Fruit fly (Drosophila melanogaster) whole organism, embryonic: ENCODE data around the gene neb.

Experiments used
- ATbp ChIP-seq: fragments of 200-800 bp; sonication (Bioruptor generic); optimal IDR thresholded peaks from 2 replicates; lab custom pipeline; 2017; ENCODE audit warnings: missing biosample characterization, mild to moderate bottlenecking, missing genetic modification characterization, missing genetic modification reagents
- Ada2b ChIP-seq: fragments of 200-800 bp; sonication (Bioruptor generic); IDR thresholded peaks from 2 replicates; pipeline ENCODE4 v1.3.6; 2022; ENCODE audit warnings: missing biosample characterization, missing genetic modification characterization
- Atf3 ChIP-seq: fragments of 200-800 bp; sonication (Bioruptor generic); optimal IDR thresholded peaks from 3 replicates; lab custom pipeline; 2016; ENCODE audit warnings: missing biosample characterization, missing genetic modification characterization
- Bgb ChIP-seq: fragments of 200-800 bp; sonication (Bioruptor generic); IDR thresholded peaks from 2 replicates; pipeline ENCODE4 v1.3.6; 2022; ENCODE audit warnings: missing biosample characterization, missing genetic modification characterization; ENCODE audit not compliant: partially characterized antibody
- CG1233 ChIP-seq: fragments of 200-800 bp; sonication (Bioruptor generic); optimal IDR thresholded peaks from 4 replicates; lab custom pipeline; 2018; ENCODE audit warnings: missing biosample characterization, mild to moderate bottlenecking, missing genetic modification characterization
- CG14014 ChIP-seq: fragments of 200-800 bp; sonication (Bioruptor generic); IDR thresholded peaks from 2 replicates; pipeline ENCODE4 v1.3.6; 2022; ENCODE audit warnings: missing biosample characterization, missing genetic modification characterization
- CG1529 ChIP-seq: fragments of 200-800 bp; sonication (Bioruptor generic); optimal IDR thresholded peaks from 3 replicates; lab custom pipeline; 2018; ENCODE audit warnings: missing biosample characterization, missing genetic modification characterization
- CG17186 ChIP-seq: fragments of 200-800 bp; sonication (Bioruptor generic); optimal IDR thresholded peaks from 3 replicates; lab custom pipeline; 2017; ENCODE audit warnings: missing biosample characterization, missing genetic modification reagents, missing genetic modification characterization
- CG30020 ChIP-seq: fragments of 200-800 bp; optimal IDR thresholded peaks from 2 replicates; lab custom pipeline; 2019; ENCODE audit warnings: missing biosample characterization, mild to moderate bottlenecking, missing genetic modification characterization, moderate library complexity
- CG30431 ChIP-seq: fragments of 200-800 bp; sonication (Bioruptor generic); optimal IDR thresholded peaks from 2 replicates; lab custom pipeline; 2017; ENCODE audit warnings: missing biosample characterization, missing genetic modification characterization
- CG3726 ChIP-seq: fragments of 200-800 bp; sonication (Bioruptor generic); IDR thresholded peaks from 3 replicates; pipeline ENCODE4, ENCODE4 v1.3.6; 2022; ENCODE audit warnings: missing biosample characterization, missing genetic modification characterization
- CG4282 ChIP-seq: fragments of 200-800 bp; sonication (Bioruptor generic); optimal IDR thresholded peaks from 2 replicates; lab custom pipeline; 2016; ENCODE audit warnings: missing biosample characterization, missing genetic modification characterization
- CG4820 ChIP-seq: fragments of 200-800 bp; sonication (Bioruptor generic); optimal IDR thresholded peaks from 3 replicates; lab custom pipeline; 2016; ENCODE audit warnings: missing biosample characterization, missing genetic modification characterization
- CG5245 ChIP-seq: fragments of 200-800 bp; sonication (Bioruptor generic); optimal IDR thresholded peaks from 3 replicates; lab custom pipeline; 2016; ENCODE audit warnings: missing biosample characterization, missing genetic modification characterization
- CG6791 ChIP-seq: fragments of 200-800 bp; sonication (Bioruptor generic); IDR thresholded peaks from 3 replicates; pipeline ENCODE4 v1.3.6; 2022; ENCODE audit warnings: missing biosample characterization, missing genetic modification characterization; ENCODE audit not compliant: partially characterized antibody
- CrebB ChIP-seq: fragments of 200-800 bp; sonication (Bioruptor generic); optimal IDR thresholded peaks from 3 replicates; lab custom pipeline; 2018; ENCODE audit warnings: missing biosample characterization, mild to moderate bottlenecking, missing genetic modification characterization
- Dip3 ChIP-seq: fragments of 200-800 bp; sonication (Bioruptor generic); optimal IDR thresholded peaks from 3 replicates; lab custom pipeline; 2016; ENCODE audit warnings: missing biosample characterization, missing genetic modification characterization
- E2f1 ChIP-seq: fragments of 200-800 bp; sonication (Bioruptor generic); IDR thresholded peaks from 2 replicates; pipeline ENCODE4 v1.3.6; 2022; ENCODE audit warnings: missing biosample characterization, missing genetic modification characterization
- Fer2 ChIP-seq: fragments of 200-800 bp; sonication (Bioruptor generic); optimal IDR thresholded peaks from 2 replicates; lab custom pipeline; 2018; ENCODE audit warnings: missing biosample characterization, mild to moderate bottlenecking, missing genetic modification characterization, moderate library complexity
- Hey ChIP-seq: fragments of 200-800 bp; sonication (Bioruptor generic); optimal IDR thresholded peaks from 3 replicates; lab custom pipeline; 2018; ENCODE audit warnings: missing biosample characterization, mild to moderate bottlenecking, missing genetic modification characterization
- Hmx ChIP-seq: fragments of 200-800 bp; sonication (Bioruptor generic); optimal IDR thresholded peaks from 2 replicates; lab custom pipeline; 2016; ENCODE audit warnings: missing biosample characterization, missing genetic modification characterization
- Myb ChIP-seq: fragments of 200-800 bp; sonication (Bioruptor generic); optimal IDR thresholded peaks from 2 replicates; lab custom pipeline; 2016; ENCODE audit warnings: missing biosample characterization, missing genetic modification characterization
- Opbp ChIP-seq: fragments of 200-800 bp; sonication (Bioruptor generic); IDR thresholded peaks from 3 replicates; pipeline ENCODE4 v1.3.6; 2022; ENCODE audit warnings: missing biosample characterization, missing genetic modification characterization; ENCODE audit not compliant: partially characterized antibody
- Six4 ChIP-seq: fragments of 200-800 bp; sonication (Bioruptor generic); optimal IDR thresholded peaks from 2 replicates; lab custom pipeline; 2016; ENCODE audit warnings: missing biosample characterization, missing genetic modification characterization
- Sox102F ChIP-seq: fragments of 200-800 bp; sonication (Bioruptor generic); optimal IDR thresholded peaks from 2 replicates; lab custom pipeline; 2018; ENCODE audit warnings: missing biosample characterization, mild to moderate bottlenecking, missing genetic modification characterization, moderate library complexity
- TFAM ChIP-seq: fragments of 200-800 bp; sonication (Bioruptor generic); optimal IDR thresholded peaks from 2 replicates; lab custom pipeline; 2017; ENCODE audit warnings: missing biosample characterization, missing genetic modification characterization, inconsistent platforms
- Taf1 ChIP-seq: fragments of 200-800 bp; sonication (Bioruptor generic); IDR thresholded peaks from 2 replicates; pipeline ENCODE4 v1.3.6; 2022; ENCODE audit warnings: missing biosample characterization, missing genetic modification characterization
- Usf ChIP-seq: fragments of 200-800 bp; sonication (Bioruptor generic); optimal IDR thresholded peaks from 2 replicates; lab custom pipeline; 2017; ENCODE audit warnings: missing genotype, missing biosample characterization, missing genetic modification characterization
- amos ChIP-seq: fragments of 200-800 bp; sonication (Bioruptor generic); IDR thresholded peaks from 2 replicates; pipeline ENCODE4 v1.3.6; 2022; ENCODE audit warnings: missing biosample characterization, missing genetic modification characterization; ENCODE audit not compliant: partially characterized antibody
- aop ChIP-seq: fragments of 200-800 bp; sonication (Bioruptor generic); IDR thresholded peaks from 2 replicates; pipeline ENCODE4 v1.3.6; 2022; ENCODE audit warnings: missing biosample characterization, missing genetic modification characterization
- bsh ChIP-seq, 2 experiments: fragments of 200-800 bp; sonication (Bioruptor generic); optimal IDR thresholded peaks; 2 replicates each; lab custom pipeline; 2017 to 2018; ENCODE audit warnings: mild to moderate bottlenecking in 2 of 2, missing biosample characterization in 2 of 2, missing genetic modification characterization in 2 of 2, moderate library complexity in 1 of 2
- btn ChIP-seq: fragments of 200-800 bp; sonication (Bioruptor generic); optimal IDR thresholded peaks from 2 replicates; lab custom pipeline; 2016; ENCODE audit warnings: missing biosample characterization, missing genetic modification characterization
- cg ChIP-seq: fragments of 200-800 bp; sonication (Bioruptor generic); optimal IDR thresholded peaks from 3 replicates; lab custom pipeline; 2019; ENCODE audit warnings: missing biosample characterization, mild to moderate bottlenecking, missing genetic modification characterization, moderate library complexity
- dmrt99B ChIP-seq: fragments of 200-800 bp; sonication (Bioruptor generic); optimal IDR thresholded peaks from 2 replicates; lab custom pipeline; 2018; ENCODE audit warnings: missing biosample characterization, mild to moderate bottlenecking, missing genetic modification characterization, moderate library complexity
- ems ChIP-seq: fragments of 200-800 bp; sonication (Bioruptor generic); optimal IDR thresholded peaks from 3 replicates; lab custom pipeline; 2016; ENCODE audit warnings: missing biosample characterization, missing genetic modification characterization
- esg ChIP-seq: fragments of 200-800 bp; sonication (Bioruptor generic); conservative IDR thresholded peaks from 2 replicates; pipeline ENCODE4 v1.3.6; 2022; ENCODE audit warnings: missing biosample characterization, missing genetic modification characterization
- fd3F ChIP-seq: fragments of 200-800 bp; sonication (Bioruptor generic); optimal IDR thresholded peaks from 2 replicates; lab custom pipeline; 2018; ENCODE audit warnings: missing biosample characterization, mild to moderate bottlenecking, missing genetic modification characterization, moderate library complexity
- jigr1 ChIP-seq: fragments of 200-800 bp; sonication (Bioruptor generic); IDR thresholded peaks from 3 replicates; pipeline ENCODE4 v1.3.6; 2022; ENCODE audit warnings: missing biosample characterization, missing genetic modification characterization
- lab ChIP-seq: fragments of 200-800 bp; sonication (Bioruptor generic); optimal IDR thresholded peaks from 3 replicates; lab custom pipeline; 2017; ENCODE audit warnings: missing biosample characterization, missing genetic modification characterization, mild to moderate bottlenecking, moderate library complexity, missing genetic modification reagents
- onecut ChIP-seq: fragments of 200-800 bp; sonication (Bioruptor generic); IDR thresholded peaks from 2 replicates; pipeline ENCODE4 v1.3.6; 2022; ENCODE audit warnings: missing biosample characterization, missing genetic modification characterization
- pan ChIP-seq, 4 experiments: fragments of >200 bp in 3 of 4; fragments of 200-800 bp in 1 of 4; sonication (Bioruptor generic) in 1 of 4; optimal IDR thresholded peaks in 3 of 4; IDR thresholded peaks in 1 of 4; 2 replicates each; pipeline versions ENCODE4 v1.3.6 to Lab custom; 2017 to 2022; ENCODE audit warnings: missing biosample characterization in 2 of 4, missing genetic modification characterization in 2 of 4, mixed read lengths in 1 of 4
- pum ChIP-seq: fragments of 200-800 bp; sonication (Bioruptor generic); optimal IDR thresholded peaks from 2 replicates; lab custom pipeline; 2016; ENCODE audit warnings: missing biosample characterization, missing genetic modification characterization
- run ChIP-seq: fragments of 200-800 bp; sonication (Bioruptor generic); optimal IDR thresholded peaks from 3 replicates; lab custom pipeline; 2018; ENCODE audit warnings: missing biosample characterization, mild to moderate bottlenecking, missing genetic modification characterization
- ssp ChIP-seq: fragments of 200-800 bp; sonication (Bioruptor generic); IDR thresholded peaks from 2 replicates; pipeline ENCODE4 v1.3.6; 2022; ENCODE audit warnings: missing biosample characterization, missing genetic modification characterization
- tll ChIP-seq, 2 experiments: fragments of 200-800 bp in 1 of 2; fragments of >200 bp in 1 of 2; sonication (Bioruptor generic) in 1 of 2; optimal IDR thresholded peaks; 2 replicates each; lab custom pipeline; 2017 to 2019; ENCODE audit warnings: missing biosample characterization in 2 of 2, missing genetic modification characterization in 2 of 2, mild to moderate bottlenecking in 1 of 2, moderate library complexity in 1 of 2
- trh ChIP-seq: fragments of 200-800 bp; sonication (Bioruptor generic); optimal IDR thresholded peaks from 2 replicates; lab custom pipeline; 2016; ENCODE audit warnings: missing biosample characterization, missing genetic modification characterization
- zfh2 ChIP-seq: fragments of 200-800 bp; sonication (Bioruptor generic); optimal IDR thresholded peaks from 2 replicates; lab custom pipeline; 2016; ENCODE audit warnings: missing biosample characterization, missing genetic modification characterization

neb gene

DNA sequence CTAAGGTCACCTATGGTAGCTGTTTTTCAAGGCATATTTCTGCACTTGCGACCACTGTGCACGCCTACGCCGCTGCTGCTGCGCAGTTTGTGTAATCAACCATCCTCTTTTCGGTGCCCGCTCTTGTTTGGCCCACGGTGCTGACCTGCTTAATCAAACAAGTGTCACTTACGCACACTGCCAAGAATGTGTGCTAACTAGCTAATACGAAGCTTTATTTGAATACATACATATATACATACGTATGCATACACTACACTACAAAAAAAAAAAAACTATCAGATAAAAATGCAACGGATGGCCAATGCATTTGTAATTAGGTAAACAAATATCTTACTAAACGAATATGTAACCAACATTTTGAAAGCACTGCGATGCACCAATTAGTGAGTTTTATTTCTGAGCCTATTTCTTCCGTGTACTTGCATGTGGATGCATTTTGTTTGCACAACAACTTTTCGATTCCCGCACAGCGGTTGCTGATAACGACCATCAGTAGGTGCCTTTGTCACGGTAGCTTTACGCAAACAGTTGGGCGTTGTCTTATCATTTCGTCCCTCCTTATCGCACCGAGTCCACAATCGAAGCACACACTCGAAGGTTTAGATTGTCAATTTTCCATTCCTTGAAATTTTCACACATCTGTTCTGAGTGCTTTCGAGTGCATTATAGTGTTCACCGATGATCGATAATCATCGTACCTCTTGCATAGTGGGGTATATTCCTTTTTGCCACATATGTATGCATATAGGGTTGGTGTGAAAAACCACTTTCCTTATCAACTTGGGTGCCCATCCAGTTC is 10.9 kb downstream of the neb start (continued):
- TF ChIP-seq aop (GFP tag; lab: Robert Waterston, UW) (peak; percentile 5; the same call in 1 of the 2 replicates), zfh2 (no peak), pan (optimal IDR thresholded peaks at IDR 0.05; lab: Kevin White, UChicago) (no peak), pan (GFP tag; optimal IDR thresholded peaks at IDR 0.05 in 1 of 2, IDR thresholded peaks at IDR 0.05 in 1 of 2) (peak in 1 of 2 experiments; percentile 92), Myb (GFP tag; lab: Kevin White, UChicago) (peak; percentile 53), CG4282 (GFP tag; lab: Kevin White, UChicago) (peak; percentile 65), Opbp (no peak), dmrt99B (tag; lab: Kevin White, UChicago) (peak; percentile 88), ssp (peak; percentile 68), CG6791 (GFP tag; lab: Robert Waterston, UW) (no peak), cg (peak; percentile 64), Usf (GFP tag; lab: Kevin White, UChicago) (peak; percentile 36), Hmx (GFP tag; lab: Kevin White, UChicago) (peak; percentile 58), ems (GFP tag; lab: Kevin White, UChicago) (peak; percentile 75), Hey (peak; percentile 27), CG30020 (tag; lab: Kevin White, UChicago) (no peak), CG1529 (GFP tag; lab: Kevin White, UChicago) (peak; percentile 75), CG14014 (GFP tag; lab: Robert Waterston, UW) (peak; percentile 86), Ada2b (GFP tag; lab: Robert Waterston, UW) (peak; percentile 78), Atf3 (GFP tag; lab: Kevin White, UChicago) (peak; percentile 76), CG5245 (peak; percentile 40), Bgb (peak; percentile 52), btn (GFP tag; lab: Kevin White, UChicago) (peak; percentile 67), amos (GFP tag; lab: Robert Waterston, UW) (no peak; the same call in 1 of the 2 replicates), onecut (GFP tag; lab: Robert Waterston, UW) (peak; percentile 76), Six4 (GFP tag; lab: Kevin White, UChicago) (peak; percentile 71), jigr1 (GFP tag; lab: Robert Waterston, UW) (peak; percentile 71; the same call in 2 of the 3 replicates), run (peak; percentile 82), ATbp (GFP tag; lab: Kevin White, UChicago) (peak; percentile 92), trh (GFP tag; lab: Kevin White, UChicago) (peak; percentile 63), CG4820 (GFP tag; lab: Kevin White, UChicago) (peak; percentile 78), tll (GFP tag; optimal IDR thresholded peaks at IDR 0.05; lab: Kevin White, UChicago) (peak in 1 of 2 experiments; percentile 6), Taf1 (GFP tag; lab: Robert Waterston, UW) (peak; percentile 42; the same call in 1 of the 2 replicates), bsh (GFP tag; optimal IDR thresholded peaks at IDR 0.05; lab: Kevin White, UChicago) (peak; percentile 61 to 89), CG17186 (GFP tag; lab: Kevin White, UChicago) (peak; percentile 40), CG1233 (GFP tag; lab: Kevin White, UChicago) (peak; percentile 84), pum (peak; percentile 84), lab (GFP tag; lab: Kevin White, UChicago) (peak; percentile 83), CG3726 (peak; percentile 77; the same call in 1 of the 3 replicates), CrebB (tag; lab: Kevin White, UChicago) (peak; percentile 75), Dip3 (GFP tag; lab: Kevin White, UChicago) (peak; percentile 31), TFAM (GFP tag; lab: Kevin White, UChicago) (peak; percentile 48), Sox102F (GFP tag; lab: Kevin White, UChicago) (peak; percentile 88), fd3F (GFP tag; lab: Kevin White, UChicago) (peak; percentile 56), esg (peak; percentile 88), Fer2 (tag; lab: Kevin White, UChicago) (peak; percentile 1), CG30431 (GFP tag; lab: Kevin White, UChicago) (peak; percentile 16), E2f1 (GFP tag; lab: Robert Waterston, UW) (peak; percentile 78)
